Worm (Caenorhabditis elegans) whole organism, L4 larva: ENCODE data around the gene aakb-2.
A peak's percentile ranks its signal among the peaks of the same experiment; 100 is the strongest.

Experiments
- F26F4.8 ChIP-seq: fragments of 200-800 bp; sonication (Bioruptor generic); conservative IDR thresholded peaks from 2 replicates; pipeline ENCODE4 v1.3.6; 2022; ENCODE audit warnings: missing genetic modification characterization, missing compliant biosample characterization
- F37D6.2 ChIP-seq: sonication (generic microtip); optimal IDR thresholded peaks from 2 replicates; lab custom pipeline; 2016; ENCODE audit warnings: mild to moderate bottlenecking, missing genetic modification characterization, missing compliant biosample characterization
- F49E8.2 ChIP-seq: sonication (generic microtip); optimal IDR thresholded peaks from 2 replicates; lab custom pipeline; 2016; ENCODE audit warnings: missing compliant biosample characterization, mild to moderate bottlenecking, missing genetic modification characterization, borderline replicate concordance
- R02D3.7 ChIP-seq: fragments of 150-350 bp; sonication (generic microtip); optimal IDR thresholded peaks from 3 replicates; lab custom pipeline; 2014; ENCODE audit warnings: missing biosample characterization, missing genetic modification characterization
- T20F7.1 ChIP-seq: fragments of 200-800 bp; sonication (Bioruptor generic); optimal IDR thresholded peaks from 2 replicates; lab custom pipeline; 2018; ENCODE audit warnings: mild to moderate bottlenecking, missing genetic modification characterization, missing compliant biosample characterization
- T26A8.4 ChIP-seq: fragments of 200-800 bp; sonication (Bioruptor generic); IDR thresholded peaks from 2 replicates; pipeline ENCODE4 v1.3.6; 2022; ENCODE audit warnings: missing genetic modification characterization, missing compliant biosample characterization
- Y48G9A.11 ChIP-seq: fragments of 200-800 bp; sonication (Bioruptor generic); IDR thresholded peaks from 2 replicates; pipeline ENCODE4 v1.3.6; 2022; ENCODE audit warnings: missing genetic modification reagents, missing genetic modification characterization, missing compliant biosample characterization
- ZK546.5 ChIP-seq, 2 experiments: sonication (generic microtip); optimal IDR thresholded peaks; 2 replicates each; lab custom pipeline; 2017; ENCODE audit warnings: missing biosample characterization in 2 of 2, missing genetic modification characterization in 2 of 2
- aha-1 ChIP-seq: fragments of 150-350 bp; peaks from one replicate; lab custom pipeline; 2014; ENCODE audit warnings: missing biosample characterization, missing genetic modification characterization
- ama-1 ChIP-seq: fragments of 150-350 bp; optimal IDR thresholded peaks from 2 replicates; lab custom pipeline; 2014; ENCODE audit warnings: inconsistent platforms, mixed read lengths
- arid-1 ChIP-seq: fragments of 200-800 bp; sonication (Bioruptor generic); conservative IDR thresholded peaks from 2 replicates; pipeline ENCODE4 v1.3.6; 2022; ENCODE audit warnings: missing genetic modification reagents, missing genetic modification characterization, missing compliant biosample characterization
- attf-4 ChIP-seq: sonication (generic microtip); optimal IDR thresholded peaks from 3 replicates; lab custom pipeline; 2017; ENCODE audit warnings: missing biosample characterization, missing genetic modification characterization
- ceh-28 ChIP-seq: fragments of 150-350 bp; optimal IDR thresholded peaks from 2 replicates; lab custom pipeline; 2014; ENCODE audit warnings: missing biosample characterization, missing genetic modification reagents, missing genetic modification characterization
- ceh-32 ChIP-seq: sonication (generic microtip); optimal IDR thresholded peaks from 2 replicates; lab custom pipeline; 2016; ENCODE audit warnings: mild to moderate bottlenecking, missing genetic modification characterization, missing compliant biosample characterization; ENCODE audit not compliant: poor library complexity
- ceh-62 ChIP-seq: sonication (generic microtip); optimal IDR thresholded peaks from 2 replicates; lab custom pipeline; 2017; ENCODE audit warnings: missing biosample characterization, missing genetic modification characterization
- ceh-82 ChIP-seq: sonication (generic microtip); optimal IDR thresholded peaks from 2 replicates; lab custom pipeline; 2017; ENCODE audit warnings: missing biosample characterization, missing genetic modification characterization
- daf-12 ChIP-seq: fragments of 150-350 bp; optimal IDR thresholded peaks from 2 replicates; lab custom pipeline; 2014; ENCODE audit warnings: missing biosample characterization, missing genetic modification reagents, missing genetic modification characterization
- dmd-8 ChIP-seq: fragments of 200-800 bp; sonication (Bioruptor generic); IDR thresholded peaks from 2 replicates; pipeline ENCODE4 v1.3.6; 2022; ENCODE audit warnings: missing genetic modification characterization, missing compliant biosample characterization
- egl-27 ChIP-seq: sonication (generic microtip); optimal IDR thresholded peaks from 3 replicates; lab custom pipeline; 2017; ENCODE audit warnings: missing biosample characterization, missing genetic modification reagents, missing genetic modification characterization
- egl-43 ChIP-seq: fragments of 200-800 bp; sonication (Bioruptor generic); IDR thresholded peaks from 2 replicates; pipeline ENCODE4 v1.3.6; 2022; ENCODE audit warnings: missing genetic modification reagents, missing genetic modification characterization, missing compliant biosample characterization
- gei-8 ChIP-seq: fragments of 200-800 bp; sonication (Bioruptor generic); optimal IDR thresholded peaks from 2 replicates; lab custom pipeline; 2018; ENCODE audit warnings: mild to moderate bottlenecking, missing genetic modification characterization, missing compliant biosample characterization
- hlh-30 ChIP-seq: sonication (generic microtip); optimal IDR thresholded peaks from 2 replicates; lab custom pipeline; 2017; ENCODE audit warnings: antibody characterized with exemption, mild to moderate bottlenecking, missing genetic modification characterization, missing compliant biosample characterization; ENCODE audit not compliant: insufficient read depth
- jun-1 ChIP-seq: fragments of 150-350 bp; optimal IDR thresholded peaks from 2 replicates; lab custom pipeline; 2014; ENCODE audit warnings: missing biosample characterization, missing genetic modification reagents, missing genetic modification characterization
- lin-13 ChIP-seq: fragments of 150-350 bp; optimal IDR thresholded peaks from 2 replicates; lab custom pipeline; 2014; ENCODE audit warnings: missing biosample characterization, missing genetic modification reagents, missing genetic modification characterization
- lin-15B ChIP-seq: fragments of 150-350 bp; sonication (generic microtip); optimal IDR thresholded peaks from 3 replicates; lab custom pipeline; 2014; ENCODE audit warnings: missing biosample characterization, missing genetic modification characterization
- lin-29 ChIP-seq: fragments of 200-800 bp; sonication (Bioruptor generic); IDR thresholded peaks from 2 replicates; pipeline ENCODE4 v1.3.6; 2022; ENCODE audit warnings: missing genetic modification reagents, missing genetic modification characterization, missing compliant biosample characterization
- lir-3 ChIP-seq: sonication (generic microtip); optimal IDR thresholded peaks from 2 replicates; lab custom pipeline; 2016; ENCODE audit warnings: mild to moderate bottlenecking, missing genetic modification characterization, missing compliant biosample characterization
- mep-1 ChIP-seq: fragments of 150-350 bp; sonication (generic microtip); optimal IDR thresholded peaks from 3 replicates; lab custom pipeline; 2014; ENCODE audit warnings: missing biosample characterization, missing genetic modification characterization
- mes-2 ChIP-seq: sonication (generic microtip); optimal IDR thresholded peaks from 2 replicates; lab custom pipeline; 2016; ENCODE audit warnings: missing genotype, mild to moderate bottlenecking, missing genetic modification characterization, missing compliant biosample characterization; ENCODE audit not compliant: poor library complexity, severe bottlenecking
- mxl-3 ChIP-seq: fragments of 200-800 bp; sonication (Bioruptor generic); optimal IDR thresholded peaks from 2 replicates; lab custom pipeline; 2018; ENCODE audit warnings: mild to moderate bottlenecking, missing genetic modification characterization, missing compliant biosample characterization
- nhr-102 ChIP-seq: sonication (generic microtip); optimal IDR thresholded peaks from 2 replicates; lab custom pipeline; 2016; ENCODE audit warnings: mild to moderate bottlenecking, missing genetic modification characterization, moderate library complexity, missing compliant biosample characterization
- nhr-11 ChIP-seq: fragments of 150-350 bp; optimal IDR thresholded peaks from 2 replicates; lab custom pipeline; 2014; ENCODE audit warnings: missing biosample characterization, missing genetic modification characterization
- nhr-28 ChIP-seq: fragments of 150-350 bp; optimal IDR thresholded peaks from 2 replicates; lab custom pipeline; 2014; ENCODE audit warnings: missing biosample characterization, missing genetic modification characterization
- nhr-48 ChIP-seq: sonication (generic microtip); optimal IDR thresholded peaks from 2 replicates; lab custom pipeline; 2016; ENCODE audit warnings: mild to moderate bottlenecking, missing genetic modification characterization, missing compliant biosample characterization
- pqm-1 ChIP-seq: sonication (generic microtip); optimal IDR thresholded peaks from 2 replicates; lab custom pipeline; 2017; ENCODE audit warnings: missing biosample characterization, missing genetic modification characterization
- set-16 ChIP-seq: fragments of 200-800 bp; sonication (Bioruptor generic); IDR thresholded peaks from 2 replicates; pipeline ENCODE4 v1.3.6; 2022; ENCODE audit warnings: missing genetic modification reagents, missing genetic modification characterization, missing compliant biosample characterization
- skn-1 ChIP-seq: fragments of 150-350 bp; optimal IDR thresholded peaks from 2 replicates; lab custom pipeline; 2014; ENCODE audit warnings: missing biosample characterization, missing genetic modification characterization
- spr-1 ChIP-seq: sonication (generic microtip); optimal IDR thresholded peaks from 2 replicates; lab custom pipeline; 2016; ENCODE audit warnings: mild to moderate bottlenecking, missing genetic modification characterization, missing compliant biosample characterization
- spr-3 ChIP-seq: fragments of 200-800 bp; sonication (Bioruptor generic); optimal IDR thresholded peaks from 2 replicates; lab custom pipeline; 2018; ENCODE audit warnings: mild to moderate bottlenecking, missing genetic modification characterization, missing compliant biosample characterization
- tag-97 ChIP-seq: fragments of 200-800 bp; sonication (Bioruptor generic); IDR thresholded peaks from 2 replicates; pipeline ENCODE4 v1.3.6; 2022; ENCODE audit warnings: missing genetic modification characterization, missing compliant biosample characterization
- tra-1 ChIP-seq: fragments of 200-800 bp; sonication (Bioruptor generic); IDR thresholded peaks from 2 replicates; pipeline ENCODE4 v1.3.6; 2022; ENCODE audit warnings: missing genetic modification reagents, missing genetic modification characterization, missing compliant biosample characterization
- unc-130 ChIP-seq: sonication (generic microtip); optimal IDR thresholded peaks from 2 replicates; lab custom pipeline; 2016; ENCODE audit warnings: missing genetic modification reagents, missing genetic modification characterization, missing compliant biosample characterization
- unc-39 ChIP-seq: sonication (generic microtip); optimal IDR thresholded peaks from 2 replicates; lab custom pipeline; 2017; ENCODE audit warnings: missing biosample characterization, missing genetic modification characterization
- unc-62 ChIP-seq, 3 experiments: fragments of 150-350 bp in 1 of 3; sonication (generic microtip); optimal IDR thresholded peaks in 2 of 3; peaks in 1 of 3; 1 replicate in 1 of 3; 2 replicates in 2 of 3; lab custom pipeline; 2014 to 2017; ENCODE audit warnings: missing biosample characterization in 3 of 3, missing genetic modification characterization in 3 of 3, missing genetic modification reagents in 3 of 3, missing genotype in 1 of 3
- vab-7 ChIP-seq: fragments of 200-800 bp; sonication (Bioruptor generic); IDR thresholded peaks from 2 replicates; pipeline ENCODE4 v1.3.6; 2022; ENCODE audit warnings: missing genetic modification reagents, missing genetic modification characterization, missing compliant biosample characterization
- zag-1 ChIP-seq: fragments of 150-350 bp; optimal IDR thresholded peaks from 2 replicates; lab custom pipeline; 2014; ENCODE audit warnings: missing biosample characterization, missing genetic modification characterization
- zip-2 ChIP-seq: fragments of 150-350 bp; optimal IDR thresholded peaks from 2 replicates; lab custom pipeline; 2014; ENCODE audit warnings: missing biosample characterization, missing genetic modification characterization
- ztf-11 ChIP-seq: fragments of 150-350 bp; optimal IDR thresholded peaks from 2 replicates; lab custom pipeline; 2014; ENCODE audit warnings: missing biosample characterization, missing genetic modification characterization
- ztf-7 ChIP-seq: fragments of 150-350 bp; optimal IDR thresholded peaks from 2 replicates; lab custom pipeline; 2014; ENCODE audit warnings: missing biosample characterization, missing genetic modification characterization

The aakb-2 gene

ce11 chrIII:11200879-11201518 lies 35.9 kb upstream of the aakb-2 start (continued):
- TF ChIP-seq unc-62 (GFP tag; optimal IDR thresholded peaks at IDR 0.05 in 1 of 2; lab: Kevin White, UChicago) (peak in 1 of 2 experiments; percentile 95), unc-62 (tag; optimal IDR thresholded peaks at IDR 0.05; lab: Kevin White, UChicago) (no peak), F49E8.2 (tag; lab: Kevin White, UChicago) (no peak), attf-4 (tag; lab: Kevin White, UChicago) (no peak), lir-3 (tag; lab: Kevin White, UChicago) (no peak), lin-13 (no peak), unc-130 (GFP tag; lab: Kevin White, UChicago) (no peak), set-16 (GFP tag; lab: Robert Waterston, UW) (no peak)

- TF ChIP-seq nhr-28 (tag; lab: Kevin White, UChicago) (no peak), aha-1 (tag; lab: Kevin White, UChicago) (peak; percentile 97), ama-1 (lab: Kevin White, UChicago) (no peak), pqm-1 (tag; lab: Kevin White, UChicago) (no peak), zag-1 (tag; lab: Kevin White, UChicago) (no peak), mes-2 (tag; lab: Kevin White, UChicago) (peak; percentile 11), ceh-32 (tag; lab: Kevin White, UChicago) (no peak), arid-1 (no peak), ZK546.5 (tag; optimal IDR thresholded peaks at IDR 0.05; lab: Kevin White, UChicago) (no peak), T20F7.1 (GFP tag; lab: Kevin White, UChicago) (no peak), tra-1 (GFP tag; lab: Robert Waterston, UW) (peak; percentile 59), ceh-28 (no peak), F26F4.8 (GFP tag; lab: Robert Waterston, UW) (no peak), unc-39 (tag; lab: Kevin White, UChicago) (no peak), ztf-7 (no peak), lin-29 (GFP tag; lab: Robert Waterston, UW) (no peak), gei-8 (GFP tag; lab: Kevin White, UChicago) (no peak), dmd-8 (no peak), egl-43 (GFP tag; lab: Robert Waterston, UW) (peak; percentile 63; the same call in 1 of the 2 replicates), T26A8.4 (GFP tag; lab: Robert Waterston, UW) (no peak), skn-1 (tag; lab: Kevin White, UChicago) (no peak), zip-2 (no peak), attf-4 (tag; lab: Kevin White, UChicago) (no peak), jun-1 (no peak), mxl-3 (GFP tag; lab: Kevin White, UChicago) (peak; percentile 36), unc-130 (GFP tag; lab: Kevin White, UChicago) (no peak), nhr-48 (tag; lab: Kevin White, UChicago) (no peak), nhr-11 (tag; lab: Kevin White, UChicago) (no peak), lin-13 (no peak), spr-1 (no peak), nhr-102 (tag; lab: Kevin White, UChicago) (no peak), ztf-11 (no peak), Y48G9A.11 (GFP tag; lab: Robert Waterston, UW) (no peak), daf-12 (tag; lab: Kevin White, UChicago) (no peak), F37D6.2 (tag; lab: Kevin White, UChicago) (peak; percentile 42), tag-97 (GFP tag; lab: Robert Waterston, UW) (no peak), F49E8.2 (tag; lab: Kevin White, UChicago) (no peak), egl-27 (tag; lab: Kevin White, UChicago) (no peak), vab-7 (GFP tag; lab: Robert Waterston, UW) (no peak), ceh-62 (tag; lab: Kevin White, UChicago) (no peak), ceh-82 (tag; lab: Kevin White, UChicago) (no peak), mep-1 (tag; lab: Kevin White, UChicago) (peak; percentile 72), hlh-30 (peak; percentile 57), R02D3.7 (tag; lab: Kevin White, UChicago) (no peak), lin-15B (no peak), spr-3 (no peak), set-16 (GFP tag; lab: Robert Waterston, UW) (peak; percentile 100)
These were observed 34.0 kb upstream of the aakb-2 start for ce11 chrIII:11202992-11203391.
